Worm (Caenorhabditis elegans): ENCODE measurements around the gene R08A2.7.

DNA sequence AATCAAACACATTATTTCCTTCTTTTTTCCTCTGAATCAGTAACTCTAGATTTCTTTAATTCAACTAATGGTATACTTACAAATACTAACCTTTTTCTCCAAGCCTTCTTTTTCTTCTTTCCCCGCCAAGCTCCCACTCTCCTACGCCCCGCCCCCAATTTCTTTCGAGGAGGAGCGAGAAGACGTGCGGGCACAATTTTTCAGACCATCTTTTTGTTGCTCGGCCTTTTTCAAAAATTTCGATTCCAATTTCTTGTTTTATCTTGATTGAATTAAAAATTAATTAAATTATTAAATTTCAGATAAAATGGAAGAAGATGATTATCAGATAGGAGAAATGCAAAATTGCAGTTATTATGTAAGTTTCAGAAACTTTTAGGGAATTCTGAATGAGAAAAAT is 43.1 kb upstream of the R08A2.7 start, which contains the start of gene C47E8.3:
- TF ChIP-seq him-1 (tag; optimal IDR thresholded peaks at IDR 0.05) (no peak), dao-5 (tag; optimal IDR thresholded peaks at IDR 0.05) (no peak), W03F9.2 (tag; optimal IDR thresholded peaks at IDR 0.05) (no peak)
